Fruit fly (Drosophila melanogaster): ENCODE measurements around the gene ebd1.

The ebd1 gene

dm6 chr3L:729345-729744 is 44.0 kb upstream of the ebd1 start (continued):
- TF ChIP-seq HLH106 (tag; optimal IDR thresholded peaks at IDR 0.05) (peak; percentile 48), GATAd (GFP tag; optimal IDR thresholded peaks at IDR 0.05) (no peak), jim (GFP tag; optimal IDR thresholded peaks at IDR 0.05) (no peak)

dm6 chr3L:728579-728978 is 43.2 kb upstream of the ebd1 start:
- TF ChIP-seq jim (GFP tag; optimal IDR thresholded peaks at IDR 0.05) (no peak), CG9705 (GFP tag; optimal IDR thresholded peaks at IDR 0.05) (no peak), dsf (GFP tag; optimal IDR thresholded peaks at IDR 0.05; ENCODE audit: borderline replicate concordance) (no peak), sv (GFP tag; optimal IDR thresholded peaks at IDR 0.05) (no peak), pan (optimal IDR thresholded peaks at IDR 0.05) (no peak), N (GFP tag; optimal IDR thresholded peaks at IDR 0.05) (no peak), dmrt93B (GFP tag; optimal IDR thresholded peaks at IDR 0.05) (no peak), CG32264 (GFP tag; optimal IDR thresholded peaks at IDR 0.05) (no peak), Sp1 (GFP tag; optimal IDR thresholded peaks at IDR 0.05) (peak; percentile 45), usp (GFP tag; optimal IDR thresholded peaks at IDR 0.05) (no peak), brk (GFP tag; optimal IDR thresholded peaks at IDR 0.05) (no peak), rgr (GFP tag; optimal IDR thresholded peaks at IDR 0.05) (peak; percentile 18), Dif (GFP tag; optimal IDR thresholded peaks at IDR 0.05; ENCODE audit: partially characterized antibody) (no peak), tai (GFP tag; optimal IDR thresholded peaks at IDR 0.05) (peak; percentile 33), GATAd (GFP tag; optimal IDR thresholded peaks at IDR 0.05) (no peak), br (GFP tag; optimal IDR thresholded peaks at IDR 0.05) (peak; percentile 9), h (GFP tag; optimal IDR thresholded peaks at IDR 0.05) (peak; percentile 34), Hr78 (GFP tag; optimal IDR thresholded peaks at IDR 0.05) (no peak), OdsH (GFP tag; optimal IDR thresholded peaks at IDR 0.05) (peak; percentile 47), HLH106 (tag; optimal IDR thresholded peaks at IDR 0.05) (peak; percentile 52), Hnf4 (GFP tag; optimal IDR thresholded peaks at IDR 0.05) (no peak), foxo (GFP tag; optimal IDR thresholded peaks at IDR 0.05) (peak in 1 of 2 experiments; percentile 26), Jra (GFP tag; optimal IDR thresholded peaks at IDR 0.05) (no peak), lola (GFP tag; optimal IDR thresholded peaks at IDR 0.05) (no peak), Abd-B (GFP tag; optimal IDR thresholded peaks at IDR 0.05) (no peak), CrebA (GFP tag; optimal IDR thresholded peaks at IDR 0.05; ENCODE audit: borderline replicate concordance) (no peak), Myc (optimal IDR thresholded peaks at IDR 0.05) (no peak), Mio (GFP tag; optimal IDR thresholded peaks at IDR 0.05) (no peak), sage (GFP tag; optimal IDR thresholded peaks at IDR 0.05) (no peak), Hr83 (GFP tag; optimal IDR thresholded peaks at IDR 0.05; ENCODE audit: poor library complexity, severe bottlenecking) (no peak), Dfd (GFP tag; optimal IDR thresholded peaks at IDR 0.05) (no peak), psq (GFP tag; optimal IDR thresholded peaks at IDR 0.05) (no peak), ey (GFP tag; optimal IDR thresholded peaks at IDR 0.05) (peak; percentile 15), woc (GFP tag; optimal IDR thresholded peaks at IDR 0.05) (no peak), fru (GFP tag; optimal IDR thresholded peaks at IDR 0.05) (peak; percentile 10), Vsx2 (GFP tag; optimal IDR thresholded peaks at IDR 0.05; ENCODE audit: partially characterized antibody) (no peak), dl (GFP tag; optimal IDR thresholded peaks at IDR 0.05; ENCODE audit: insufficient read depth in 1 of 2, partially characterized antibody in 2 of 2) (no peak), Rel (GFP tag; optimal IDR thresholded peaks at IDR 0.05) (no peak), Rel (tag; optimal IDR thresholded peaks at IDR 0.05) (no peak)

- TF ChIP-seq brk (GFP tag; optimal IDR thresholded peaks at IDR 0.05): peak; percentile 78
- peak; percentile 94 for TF ChIP-seq woc (GFP tag; optimal IDR thresholded peaks at IDR 0.05)
- TF ChIP-seq GATAd (GFP tag; optimal IDR thresholded peaks at IDR 0.05): no peak
- no peak for TF ChIP-seq Hr78 (GFP tag; optimal IDR thresholded peaks at IDR 0.05)
- TF ChIP-seq Myc (optimal IDR thresholded peaks at IDR 0.05): no peak
- TF ChIP-seq Sp1 (GFP tag; optimal IDR thresholded peaks at IDR 0.05): peak; percentile 91
- no peak for TF ChIP-seq sv (GFP tag; optimal IDR thresholded peaks at IDR 0.05)
- peak; percentile 25 for TF ChIP-seq dsf (GFP tag; optimal IDR thresholded peaks at IDR 0.05; ENCODE audit: borderline replicate concordance)
- peak; percentile 94 for TF ChIP-seq fru (GFP tag; optimal IDR thresholded peaks at IDR 0.05)
- TF ChIP-seq CrebA (GFP tag; optimal IDR thresholded peaks at IDR 0.05; ENCODE audit: borderline replicate concordance): peak; percentile 78
- peak; percentile 88 for TF ChIP-seq Hnf4 (GFP tag; optimal IDR thresholded peaks at IDR 0.05)
- no peak for TF ChIP-seq Mio (GFP tag; optimal IDR thresholded peaks at IDR 0.05)
- no peak for TF ChIP-seq dl (GFP tag; optimal IDR thresholded peaks at IDR 0.05; ENCODE audit: insufficient read depth in 1 of 2, partially characterized antibody in 2 of 2)
- TF ChIP-seq lola (GFP tag; optimal IDR thresholded peaks at IDR 0.05): no peak
- TF ChIP-seq OdsH (GFP tag; optimal IDR thresholded peaks at IDR 0.05): peak; percentile 91
- peak; percentile 77 for TF ChIP-seq tai (GFP tag; optimal IDR thresholded peaks at IDR 0.05)
- peak; percentile 82 for TF ChIP-seq psq (GFP tag; optimal IDR thresholded peaks at IDR 0.05)
- peak; percentile 74 for TF ChIP-seq CG9705 (GFP tag; optimal IDR thresholded peaks at IDR 0.05)
- peak; percentile 14 to 92 for TF ChIP-seq foxo (GFP tag; optimal IDR thresholded peaks at IDR 0.05)
- TF ChIP-seq jim (GFP tag; optimal IDR thresholded peaks at IDR 0.05): no peak
- no peak for TF ChIP-seq pan (optimal IDR thresholded peaks at IDR 0.05)
- peak; percentile 64 for TF ChIP-seq dmrt93B (GFP tag; optimal IDR thresholded peaks at IDR 0.05)
- peak; percentile 82 for TF ChIP-seq CG32264 (GFP tag; optimal IDR thresholded peaks at IDR 0.05)
- no peak for TF ChIP-seq Dif (GFP tag; optimal IDR thresholded peaks at IDR 0.05; ENCODE audit: partially characterized antibody)
- TF ChIP-seq Abd-B (GFP tag; optimal IDR thresholded peaks at IDR 0.05): no peak
- peak; percentile 91 for TF ChIP-seq rgr (GFP tag; optimal IDR thresholded peaks at IDR 0.05)
- peak; percentile 92 for TF ChIP-seq HLH106 (tag; optimal IDR thresholded peaks at IDR 0.05)
- TF ChIP-seq Hr83 (GFP tag; optimal IDR thresholded peaks at IDR 0.05; ENCODE audit: poor library complexity, severe bottlenecking): no peak
- TF ChIP-seq sage (GFP tag; optimal IDR thresholded peaks at IDR 0.05): peak; percentile 85
- peak; percentile 47 for TF ChIP-seq Rel (GFP tag; optimal IDR thresholded peaks at IDR 0.05)
- peak; percentile 62 for TF ChIP-seq Rel (tag; optimal IDR thresholded peaks at IDR 0.05)
- peak; percentile 93 for TF ChIP-seq h (GFP tag; optimal IDR thresholded peaks at IDR 0.05)
- peak; percentile 60 for TF ChIP-seq Jra (GFP tag; optimal IDR thresholded peaks at IDR 0.05)
- TF ChIP-seq Dfd (GFP tag; optimal IDR thresholded peaks at IDR 0.05): no peak
- peak; percentile 11 for TF ChIP-seq Vsx2 (GFP tag; optimal IDR thresholded peaks at IDR 0.05; ENCODE audit: partially characterized antibody)
- TF ChIP-seq N (GFP tag; optimal IDR thresholded peaks at IDR 0.05): no peak
- peak; percentile 94 for TF ChIP-seq ey (GFP tag; optimal IDR thresholded peaks at IDR 0.05)
- peak; percentile 91 for TF ChIP-seq br (GFP tag; optimal IDR thresholded peaks at IDR 0.05)
- TF ChIP-seq usp (GFP tag; optimal IDR thresholded peaks at IDR 0.05): no peak
Observed at dm6 chr3L:727874-728273, 42.5 kb upstream of the ebd1 start.
